Worm (Caenorhabditis elegans): Measurements from ENCODE around the gene sec-3.

The sec-3 gene

ce11 chrX:3089423-3089822 is 10.2 kb downstream of the sec-3 start, which contains the start of gene pccb-1:
TSS of gene pccb-1 (plus strand) at chrX:3089549.
- TF ChIP-seq tab-1 (GFP tag; IDR thresholded peaks at IDR 0.05) (no peak), cog-1 (tag; optimal IDR thresholded peaks at IDR 0.05) (no peak), ref-1 (GFP tag; conservative IDR thresholded peaks at IDR 0.05) (no peak), flt-1 (GFP tag; IDR thresholded peaks at IDR 0.05) (no peak), T22C8.4 (GFP tag; IDR thresholded peaks at IDR 0.05) (no peak), ztf-29 (GFP tag; IDR thresholded peaks at IDR 0.05) (no peak), med-1 (GFP tag; optimal IDR thresholded peaks at IDR 0.05; ENCODE audit: insufficient read depth) (no peak), klf-2 (GFP tag; conservative IDR thresholded peaks at IDR 0.05) (no peak), ztf-23 (GFP tag; IDR thresholded peaks at IDR 0.05) (no peak)

ce11 chrX:3087647-3088046 is 12.0 kb downstream of the sec-3 start:
- TF ChIP-seq ref-1 (GFP tag; conservative IDR thresholded peaks at IDR 0.05) (no peak), cog-1 (tag; optimal IDR thresholded peaks at IDR 0.05) (no peak), T22C8.4 (GFP tag; IDR thresholded peaks at IDR 0.05) (no peak), klf-2 (GFP tag; conservative IDR thresholded peaks at IDR 0.05) (no peak), flt-1 (GFP tag; IDR thresholded peaks at IDR 0.05) (no peak), ztf-23 (GFP tag; IDR thresholded peaks at IDR 0.05) (no peak), med-1 (GFP tag; optimal IDR thresholded peaks at IDR 0.05; ENCODE audit: insufficient read depth) (no peak), ztf-29 (GFP tag; IDR thresholded peaks at IDR 0.05) (no peak), tab-1 (GFP tag; IDR thresholded peaks at IDR 0.05) (no peak)

ce11 chrX:3087245-3087644 is 12.4 kb downstream of the sec-3 start, which contains the start of gene F52E4.5:
TSS of gene F52E4.5 (minus strand) at chrX:3087345.
- TF ChIP-seq T22C8.4 (GFP tag; IDR thresholded peaks at IDR 0.05) (no peak), cog-1 (tag; optimal IDR thresholded peaks at IDR 0.05) (no peak), ref-1 (GFP tag; conservative IDR thresholded peaks at IDR 0.05) (no peak), ztf-29 (GFP tag; IDR thresholded peaks at IDR 0.05) (no peak), ztf-23 (GFP tag; IDR thresholded peaks at IDR 0.05) (no peak), med-1 (GFP tag; optimal IDR thresholded peaks at IDR 0.05; ENCODE audit: insufficient read depth) (no peak), klf-2 (GFP tag; conservative IDR thresholded peaks at IDR 0.05) (no peak), flt-1 (GFP tag; IDR thresholded peaks at IDR 0.05) (no peak), tab-1 (GFP tag; IDR thresholded peaks at IDR 0.05) (no peak)

ce11 chrX:3080825-3081224 is 18.8 kb downstream of the sec-3 start, which contains the start of gene twk-16:
TSS of gene twk-16 (plus strand) at chrX:3081125.
- no peak for TF ChIP-seq ztf-23 (GFP tag; IDR thresholded peaks at IDR 0.05)
- TF ChIP-seq ztf-29 (GFP tag; IDR thresholded peaks at IDR 0.05), result no peak
- TF ChIP-seq klf-2 (GFP tag; conservative IDR thresholded peaks at IDR 0.05), result no peak
- no peak for TF ChIP-seq flt-1 (GFP tag; IDR thresholded peaks at IDR 0.05)
- no peak for TF ChIP-seq cog-1 (tag; optimal IDR thresholded peaks at IDR 0.05)
- TF ChIP-seq tab-1 (GFP tag; IDR thresholded peaks at IDR 0.05), result no peak
- TF ChIP-seq med-1 (GFP tag; optimal IDR thresholded peaks at IDR 0.05; ENCODE audit: insufficient read depth), result no peak
- TF ChIP-seq T22C8.4 (GFP tag; IDR thresholded peaks at IDR 0.05), result no peak
- no peak for TF ChIP-seq ref-1 (GFP tag; conservative IDR thresholded peaks at IDR 0.05)

ce11 chrX:3070322-3070721 is 29.3 kb downstream of the sec-3 start, which contains the start of gene ceh-31:
TSS of gene ceh-31 (minus strand) at chrX:3070422.
- TF ChIP-seq tab-1 (GFP tag; IDR thresholded peaks at IDR 0.05) (no peak), med-1 (GFP tag; optimal IDR thresholded peaks at IDR 0.05; ENCODE audit: insufficient read depth) (no peak)

ce11 chrX:3067052-3067451 is 32.6 kb downstream of the sec-3 start:
- TF ChIP-seq med-1 (GFP tag; optimal IDR thresholded peaks at IDR 0.05; ENCODE audit: insufficient read depth), result no peak
- TF ChIP-seq ztf-23 (GFP tag; IDR thresholded peaks at IDR 0.05), result no peak
- no peak for TF ChIP-seq ztf-29 (GFP tag; IDR thresholded peaks at IDR 0.05)
- TF ChIP-seq T22C8.4 (GFP tag; IDR thresholded peaks at IDR 0.05), result no peak
- TF ChIP-seq flt-1 (GFP tag; IDR thresholded peaks at IDR 0.05), result no peak
- no peak for TF ChIP-seq ref-1 (GFP tag; conservative IDR thresholded peaks at IDR 0.05)
- no peak for TF ChIP-seq klf-2 (GFP tag; conservative IDR thresholded peaks at IDR 0.05)
- TF ChIP-seq cog-1 (tag; optimal IDR thresholded peaks at IDR 0.05), result no peak
- TF ChIP-seq tab-1 (GFP tag; IDR thresholded peaks at IDR 0.05), result no peak

- TF ChIP-seq cog-1 (tag; optimal IDR thresholded peaks at IDR 0.05), result no peak
Measured at ce11 chrX:3063274-3063673, 36.4 kb downstream of the sec-3 start, which contains the start of gene ceh-30. TSS of gene ceh-30 (plus strand) at chrX:3063574.

- TF ChIP-seq cog-1 (tag; optimal IDR thresholded peaks at IDR 0.05) (no peak), T22C8.4 (GFP tag; IDR thresholded peaks at IDR 0.05) (no peak), klf-2 (GFP tag; conservative IDR thresholded peaks at IDR 0.05) (no peak), ztf-23 (GFP tag; IDR thresholded peaks at IDR 0.05) (no peak), flt-1 (GFP tag; IDR thresholded peaks at IDR 0.05) (no peak), med-1 (GFP tag; optimal IDR thresholded peaks at IDR 0.05; ENCODE audit: insufficient read depth) (no peak), tab-1 (GFP tag; IDR thresholded peaks at IDR 0.05) (no peak), ztf-29 (GFP tag; IDR thresholded peaks at IDR 0.05) (no peak), ref-1 (GFP tag; conservative IDR thresholded peaks at IDR 0.05) (no peak)
Measured at ce11 chrX:3061698-3062097, 38.0 kb downstream of the sec-3 start.

ce11 chrX:3059299-3059698 is 40.4 kb downstream of the sec-3 start, which contains the start of gene rsef-1:
TSS of gene rsef-1 (minus strand) at chrX:3059399.
- TF ChIP-seq flt-1 (GFP tag; IDR thresholded peaks at IDR 0.05) (no peak), ztf-29 (GFP tag; IDR thresholded peaks at IDR 0.05) (no peak)

- TF ChIP-seq ref-1 (GFP tag; conservative IDR thresholded peaks at IDR 0.05), result no peak
- TF ChIP-seq tab-1 (GFP tag; IDR thresholded peaks at IDR 0.05), result no peak
- TF ChIP-seq flt-1 (GFP tag; IDR thresholded peaks at IDR 0.05), result no peak
- TF ChIP-seq cog-1 (tag; optimal IDR thresholded peaks at IDR 0.05), result no peak
- TF ChIP-seq T22C8.4 (GFP tag; IDR thresholded peaks at IDR 0.05), result no peak
- TF ChIP-seq ztf-23 (GFP tag; IDR thresholded peaks at IDR 0.05), result no peak
- no peak for TF ChIP-seq klf-2 (GFP tag; conservative IDR thresholded peaks at IDR 0.05)
- no peak for TF ChIP-seq ztf-29 (GFP tag; IDR thresholded peaks at IDR 0.05)
- no peak for TF ChIP-seq med-1 (GFP tag; optimal IDR thresholded peaks at IDR 0.05; ENCODE audit: insufficient read depth)
Measured at ce11 chrX:3057656-3058055, 42.0 kb downstream of the sec-3 start.
